Worm (Caenorhabditis elegans) whole organism, L1 larva: ENCODE data around the gene daf-42.

Source experiments
- C34B4.2 ChIP-seq: sonication (generic microtip); optimal IDR thresholded peaks from 2 replicates; lab custom pipeline; 2017; ENCODE audit warnings: mild to moderate bottlenecking, missing genetic modification characterization, missing compliant biosample characterization
- aha-1 ChIP-seq: fragments of 150-350 bp; optimal IDR thresholded peaks from 2 replicates; lab custom pipeline; 2014; ENCODE audit warnings: missing biosample characterization, missing genetic modification characterization
- aly-2 ChIP-seq: fragments of 150-350 bp; optimal IDR thresholded peaks from 2 replicates; lab custom pipeline; 2014; ENCODE audit warnings: missing biosample characterization, missing genetic modification characterization
- blmp-1 ChIP-seq: fragments of 150-350 bp; optimal IDR thresholded peaks from 2 replicates; lab custom pipeline; 2014; ENCODE audit warnings: missing biosample characterization, missing genetic modification characterization
- ceh-8 ChIP-seq: fragments of 200-800 bp; sonication (Bioruptor generic); optimal IDR thresholded peaks from 2 replicates; lab custom pipeline; 2018; ENCODE audit warnings: mild to moderate bottlenecking, missing genetic modification characterization, moderate library complexity, missing compliant biosample characterization
- ceh-82 ChIP-seq, 3 experiments: fragments of 150-350 bp in 1 of 3; sonication (generic microtip) in 2 of 3; optimal IDR thresholded peaks; 2 replicates each; lab custom pipeline; 2014 to 2017; ENCODE audit warnings: missing biosample characterization in 3 of 3, missing genetic modification characterization in 3 of 3
- ceh-88 ChIP-seq: fragments of 200-800 bp; sonication (Bioruptor generic); IDR thresholded peaks from 2 replicates; pipeline ENCODE4 v1.3.6; 2022; ENCODE audit warnings: missing genetic modification characterization, missing compliant biosample characterization
- ces-1 ChIP-seq: fragments of 150-350 bp; optimal IDR thresholded peaks from 2 replicates; lab custom pipeline; 2014; ENCODE audit warnings: missing biosample characterization, missing genetic modification reagents, missing genetic modification characterization
- efl-1 ChIP-seq, 4 experiments: fragments of 150-350 bp; optimal IDR thresholded peaks in 3 of 4; peaks in 1 of 4; 1 replicate in 1 of 4; 2 replicates in 3 of 4; lab custom pipeline; 2014; ENCODE audit warnings: missing biosample characterization in 2 of 4, missing genetic modification characterization in 2 of 4, missing genetic modification reagents in 2 of 4
- elt-2 ChIP-seq: sonication (generic microtip); optimal IDR thresholded peaks from 2 replicates; lab custom pipeline; 2016; ENCODE audit warnings: missing genetic modification characterization, mild to moderate bottlenecking, inconsistent platforms, missing compliant biosample characterization, missing genetic modification reagents
- fkh-10 ChIP-seq: sonication (generic microtip); optimal IDR thresholded peaks from 2 replicates; lab custom pipeline; 2017; ENCODE audit warnings: missing biosample characterization, missing genetic modification reagents, missing genetic modification characterization
- fkh-4 ChIP-seq: sonication (generic microtip); optimal IDR thresholded peaks from 2 replicates; lab custom pipeline; 2016; ENCODE audit warnings: missing compliant biosample characterization, missing genetic modification characterization, borderline replicate concordance
- hlh-17 ChIP-seq: fragments of 200-800 bp; sonication (Bioruptor generic); optimal IDR thresholded peaks from 2 replicates; lab custom pipeline; 2018; ENCODE audit warnings: missing genetic modification characterization, mild to moderate bottlenecking, missing compliant biosample characterization, moderate library complexity, borderline replicate concordance
- hpl-2 ChIP-seq: fragments of 150-350 bp; optimal IDR thresholded peaks from 2 replicates; lab custom pipeline; 2014; ENCODE audit warnings: missing biosample characterization, missing genetic modification reagents, missing genetic modification characterization
- lin-13 ChIP-seq: fragments of 150-350 bp; optimal IDR thresholded peaks from 2 replicates; lab custom pipeline; 2014; ENCODE audit warnings: missing biosample characterization, missing genetic modification reagents, missing genetic modification characterization
- lin-14 ChIP-seq: fragments of 200-800 bp; sonication (Bioruptor generic); optimal IDR thresholded peaks from 2 replicates; lab custom pipeline; 2018; ENCODE audit warnings: mild to moderate bottlenecking, missing genetic modification characterization, moderate library complexity, missing compliant biosample characterization
- lin-35 ChIP-seq, 2 experiments: fragments of 150-350 bp; optimal IDR thresholded peaks; 2 replicates each; lab custom pipeline; 2014; ENCODE audit warnings: missing biosample characterization in 2 of 2, missing genetic modification characterization in 2 of 2, missing genetic modification reagents in 2 of 2
- lin-39 ChIP-seq: fragments of 150-350 bp; optimal IDR thresholded peaks from 2 replicates; lab custom pipeline; 2014; ENCODE audit warnings: missing biosample characterization, missing genetic modification reagents, missing genetic modification characterization
- lir-3 ChIP-seq: sonication (generic microtip); optimal IDR thresholded peaks from 2 replicates; lab custom pipeline; 2016; ENCODE audit warnings: mild to moderate bottlenecking, missing genetic modification characterization, moderate library complexity, missing compliant biosample characterization; ENCODE audit not compliant: poor library complexity
- mab-9 ChIP-seq: fragments of 200-800 bp; sonication (Bioruptor generic); IDR thresholded peaks from 2 replicates; pipeline ENCODE4 v1.3.6; 2022; ENCODE audit warnings: missing genetic modification reagents, missing genetic modification characterization, missing compliant biosample characterization
- mdl-1 ChIP-seq, 2 experiments: fragments of 150-350 bp; optimal IDR thresholded peaks; 2 replicates each; lab custom pipeline; 2014 to 2017; ENCODE audit warnings: missing biosample characterization in 2 of 2, missing genetic modification characterization in 2 of 2, inconsistent platforms in 1 of 2
- mef-2 ChIP-seq: fragments of 150-350 bp; optimal IDR thresholded peaks from 2 replicates; lab custom pipeline; 2014; ENCODE audit warnings: missing biosample characterization, missing genetic modification characterization
- nhr-11 ChIP-seq: fragments of 150-350 bp; optimal IDR thresholded peaks from 2 replicates; lab custom pipeline; 2014; ENCODE audit warnings: missing biosample characterization, missing genetic modification characterization
- nhr-19 ChIP-seq: fragments of 200-800 bp; sonication (Bioruptor generic); conservative IDR thresholded peaks from 2 replicates; pipeline ENCODE4 v1.3.6; 2022; ENCODE audit warnings: missing genetic modification characterization, missing compliant biosample characterization
- nhr-20 ChIP-seq: sonication (generic microtip); optimal IDR thresholded peaks from 2 replicates; lab custom pipeline; 2016; ENCODE audit warnings: mild to moderate bottlenecking, missing genetic modification characterization, missing compliant biosample characterization
- nhr-237 ChIP-seq: fragments of 150-350 bp; optimal IDR thresholded peaks from 2 replicates; lab custom pipeline; 2014; ENCODE audit warnings: missing biosample characterization, missing genetic modification characterization
- nhr-71 ChIP-seq: sonication (generic microtip); optimal IDR thresholded peaks from 2 replicates; lab custom pipeline; 2016; ENCODE audit warnings: mild to moderate bottlenecking, missing genetic modification characterization, moderate library complexity, missing compliant biosample characterization
- nhr-77 ChIP-seq: fragments of 150-350 bp; optimal IDR thresholded peaks from 2 replicates; lab custom pipeline; 2014; ENCODE audit warnings: missing biosample characterization, missing genetic modification characterization
- nhr-84 ChIP-seq: sonication (generic microtip); optimal IDR thresholded peaks from 2 replicates; lab custom pipeline; 2017; ENCODE audit warnings: missing biosample characterization, missing genetic modification characterization
- nhr-85 ChIP-seq: sonication (generic microtip); peaks from one replicate; lab custom pipeline; 2016; ENCODE audit warnings: missing genetic modification characterization, inconsistent platforms, missing compliant biosample characterization
- nhr-90 ChIP-seq: sonication (generic microtip); optimal IDR thresholded peaks from 2 replicates; lab custom pipeline; 2016; ENCODE audit warnings: mild to moderate bottlenecking, missing genetic modification characterization, missing compliant biosample characterization; ENCODE audit not compliant: poor library complexity
- pqm-1 ChIP-seq: sonication (generic microtip); optimal IDR thresholded peaks from 3 replicates; lab custom pipeline; 2017; ENCODE audit warnings: missing biosample characterization, missing genetic modification characterization
- rnt-1 ChIP-seq: sonication (generic microtip); optimal IDR thresholded peaks from 2 replicates; lab custom pipeline; 2016; ENCODE audit warnings: mild to moderate bottlenecking, missing genetic modification characterization, moderate library complexity, missing compliant biosample characterization
- skn-1 ChIP-seq: fragments of 150-350 bp; optimal IDR thresholded peaks from 2 replicates; lab custom pipeline; 2014; ENCODE audit warnings: missing biosample characterization, missing genetic modification characterization
- snu-23 ChIP-seq: sonication (generic microtip); optimal IDR thresholded peaks from 2 replicates; lab custom pipeline; 2016; ENCODE audit warnings: missing genetic modification characterization, missing compliant biosample characterization
- sup-37 ChIP-seq: fragments of 200-800 bp; sonication (Bioruptor generic); optimal IDR thresholded peaks from 2 replicates; lab custom pipeline; 2018; ENCODE audit warnings: mild to moderate bottlenecking, missing genetic modification characterization, missing compliant biosample characterization
- tbx-2 ChIP-seq: sonication (generic microtip); optimal IDR thresholded peaks from 2 replicates; lab custom pipeline; 2016; ENCODE audit warnings: missing genetic modification characterization, missing compliant biosample characterization
- tlp-1 ChIP-seq: fragments of 150-350 bp; optimal IDR thresholded peaks from 2 replicates; lab custom pipeline; 2014; ENCODE audit warnings: missing biosample characterization, missing genetic modification characterization
- unc-30 ChIP-seq: sonication (generic microtip); optimal IDR thresholded peaks from 2 replicates; lab custom pipeline; 2017; ENCODE audit warnings: missing biosample characterization, missing genetic modification characterization
- unc-86 ChIP-seq: sonication (generic microtip); optimal IDR thresholded peaks from 2 replicates; lab custom pipeline; 2016; ENCODE audit warnings: missing genetic modification characterization, missing compliant biosample characterization
- unc-98 ChIP-seq: fragments of 200-800 bp; sonication (Bioruptor generic); IDR thresholded peaks from 2 replicates; pipeline ENCODE4 v1.3.6; 2022; ENCODE audit warnings: missing genetic modification characterization, missing compliant biosample characterization
- xbp-1 ChIP-seq: sonication (generic microtip); optimal IDR thresholded peaks from 2 replicates; lab custom pipeline; 2016; ENCODE audit warnings: missing genetic modification characterization, missing compliant biosample characterization
- zag-1 ChIP-seq: fragments of 150-350 bp; optimal IDR thresholded peaks from 2 replicates; lab custom pipeline; 2014; ENCODE audit warnings: missing biosample characterization, missing genetic modification characterization
- zip-4 ChIP-seq: fragments of 200-800 bp; sonication (Bioruptor generic); optimal IDR thresholded peaks from 2 replicates; lab custom pipeline; 2018; ENCODE audit warnings: mild to moderate bottlenecking, missing genetic modification characterization, moderate library complexity, missing compliant biosample characterization
- ztf-11 ChIP-seq, 2 experiments: sonication (generic microtip); optimal IDR thresholded peaks; 2 replicates each; lab custom pipeline; 2016 to 2017; ENCODE audit warnings: missing genetic modification characterization in 2 of 2, missing biosample characterization in 1 of 2, missing compliant biosample characterization in 1 of 2

Gene daf-42

ce11 chrIV:7346751-7347150, at the start of gene daf-42:
Gene daf-42, minus strand, starts transcription at chrIV:7346851.
- TF ChIP-seq lin-13 (GFP tag; lab: Kevin White, UChicago) (no peak), efl-1 (optimal IDR thresholded peaks at IDR 0.05; lab: Kevin White, UChicago) (no peak), efl-1 (GFP tag; optimal IDR thresholded peaks at IDR 0.05 in 1 of 2; lab: Kevin White, UChicago) (peak in 1 of 2 experiments; percentile 81), xbp-1 (tag; lab: Kevin White, UChicago) (no peak)

ce11 chrIV:7393700-7394099, 47.0 kb upstream of the daf-42 start, which contains the start of gene pitr-1:
Gene pitr-1, plus strand, starts transcription at chrIV:7394085.
- TF ChIP-seq lin-14 (GFP tag; lab: Kevin White, UChicago) (peak; percentile 9), mef-2 (tag; lab: Kevin White, UChicago) (no peak), efl-1 (optimal IDR thresholded peaks at IDR 0.05; lab: Kevin White, UChicago) (no peak), efl-1 (GFP tag; optimal IDR thresholded peaks at IDR 0.05 in 1 of 2; lab: Kevin White, UChicago) (peak in 1 of 2 experiments; percentile 44), pqm-1 (tag; lab: Kevin White, UChicago) (peak; percentile 54), nhr-71 (tag; lab: Kevin White, UChicago) (peak; percentile 43), lin-35 (GFP tag; optimal IDR thresholded peaks at IDR 0.05; lab: Kevin White, UChicago) (peak in 1 of 2 experiments; percentile 33), elt-2 (tag; lab: Kevin White, UChicago) (peak; percentile 87), nhr-90 (tag; lab: Kevin White, UChicago) (peak; percentile 6), rnt-1 (tag; lab: Kevin White, UChicago) (peak; percentile 21), nhr-85 (tag; lab: Kevin White, UChicago) (no peak)

- TF ChIP-seq nhr-84 (tag; lab: Kevin White, UChicago) (no peak), skn-1 (peak; percentile 75), zag-1 (tag; lab: Kevin White, UChicago) (no peak), fkh-4 (no peak), tlp-1 (no peak), sup-37 (GFP tag; lab: Kevin White, UChicago) (no peak), C34B4.2 (no peak), unc-98 (no peak), ces-1 (GFP tag; lab: Kevin White, UChicago) (no peak), lin-13 (GFP tag; lab: Kevin White, UChicago) (peak; percentile 50), zip-4 (GFP tag; lab: Kevin White, UChicago) (peak; percentile 64), nhr-20 (tag; lab: Kevin White, UChicago) (peak; percentile 49), unc-30 (tag; lab: Kevin White, UChicago) (no peak), ztf-11 (tag; optimal IDR thresholded peaks at IDR 0.05; lab: Kevin White, UChicago) (no peak), hpl-2 (GFP tag; lab: Kevin White, UChicago) (no peak), aly-2 (tag; lab: Kevin White, UChicago) (no peak), pqm-1 (tag; lab: Kevin White, UChicago) (no peak), blmp-1 (tag; lab: Kevin White, UChicago) (no peak), nhr-19 (peak; percentile 73), snu-23 (GFP tag; lab: Kevin White, UChicago) (peak; percentile 43), ceh-88 (GFP tag; lab: Robert Waterston, UW) (0 out of 2 replicates have a peak, but pooled peaks have one; percentile 25), fkh-10 (peak; percentile 66), lir-3 (tag; lab: Kevin White, UChicago) (peak; percentile 32), ceh-8 (no peak), nhr-11 (tag; lab: Kevin White, UChicago) (no peak), nhr-237 (tag; lab: Kevin White, UChicago) (no peak), tbx-2 (tag; lab: Kevin White, UChicago) (peak; percentile 33), ceh-82 (tag; optimal IDR thresholded peaks at IDR 0.05; lab: Kevin White, UChicago) (peak; percentile 38 to 54 (median 43)), mdl-1 (tag; optimal IDR thresholded peaks at IDR 0.05; lab: Kevin White, UChicago) (peak in 1 of 2 experiments; percentile 51), unc-86 (tag; lab: Kevin White, UChicago) (peak; percentile 38), hlh-17 (GFP tag; lab: Kevin White, UChicago) (no peak), aha-1 (tag; lab: Kevin White, UChicago) (no peak), mef-2 (tag; lab: Kevin White, UChicago) (no peak), nhr-77 (tag; lab: Kevin White, UChicago) (no peak), lin-39 (no peak), nhr-71 (tag; lab: Kevin White, UChicago) (peak; percentile 82), xbp-1 (tag; lab: Kevin White, UChicago) (peak; percentile 42), mab-9 (no peak)
Observed at ce11 chrIV:7391534-7392343, 45.1 kb upstream of the daf-42 start.
